Worm (Caenorhabditis elegans) whole organism, early embryonic: ENCODE measurements around the gene srt-74.
"Not testable (repeated sequence)": the region's sequence is repeated elsewhere in the genome, so short reads cannot be mapped to it uniquely, and the experiment has no call there.

ENCODE experiments used
- B0310.2 ChIP-seq: sonication (generic microtip); optimal IDR thresholded peaks from 2 replicates; lab custom pipeline; 2016; ENCODE audit warnings: mild to moderate bottlenecking, missing genetic modification characterization, missing compliant biosample characterization
- F13C5.2 ChIP-seq: sonication (generic microtip); optimal IDR thresholded peaks from 2 replicates; lab custom pipeline; 2017; ENCODE audit warnings: mild to moderate bottlenecking, missing genetic modification characterization, inconsistent platforms, missing compliant biosample characterization
- aly-1 ChIP-seq: sonication (generic microtip); optimal IDR thresholded peaks from 2 replicates; lab custom pipeline; 2016; ENCODE audit warnings: missing genetic modification characterization, missing compliant biosample characterization
- ama-1 ChIP-seq: fragments of 150-350 bp; optimal IDR thresholded peaks from 2 replicates; lab custom pipeline; 2014
- ceh-13 ChIP-seq: fragments of 200-800 bp; sonication (Bioruptor generic); optimal IDR thresholded peaks from 2 replicates; lab custom pipeline; 2018; ENCODE audit warnings: mild to moderate bottlenecking, missing genetic modification characterization, missing compliant biosample characterization
- ceh-36 ChIP-seq: sonication (generic microtip); optimal IDR thresholded peaks from 2 replicates; lab custom pipeline; 2016; ENCODE audit warnings: missing genetic modification characterization, inconsistent platforms, missing compliant biosample characterization
- ets-7 ChIP-seq: sonication (generic microtip); optimal IDR thresholded peaks from 2 replicates; lab custom pipeline; 2016; ENCODE audit warnings: missing genotype, missing genetic modification characterization, missing compliant biosample characterization
- flt-1 ChIP-seq: fragments of 200-800 bp; sonication (Bioruptor generic); IDR thresholded peaks from 2 replicates; pipeline ENCODE4 v1.3.6; 2022; ENCODE audit warnings: missing genetic modification characterization, missing compliant biosample characterization
- hmbx-1 ChIP-seq: sonication (generic microtip); optimal IDR thresholded peaks from 2 replicates; lab custom pipeline; 2016; ENCODE audit warnings: mild to moderate bottlenecking, missing genetic modification characterization, missing compliant biosample characterization
- hmg-4 ChIP-seq: fragments of 200-800 bp; sonication (Bioruptor generic); optimal IDR thresholded peaks from 2 replicates; lab custom pipeline; 2018; ENCODE audit warnings: mild to moderate bottlenecking, missing genetic modification characterization, missing compliant biosample characterization
- hnd-1 ChIP-seq: sonication (generic microtip); optimal IDR thresholded peaks from 2 replicates; lab custom pipeline; 2016; ENCODE audit warnings: missing genetic modification characterization, missing compliant biosample characterization
- pes-1 ChIP-seq: fragments of 200-800 bp; sonication (Bioruptor generic); IDR thresholded peaks from 2 replicates; pipeline ENCODE4 v1.3.6; 2022; ENCODE audit warnings: missing genetic modification reagents, missing genetic modification characterization, missing compliant biosample characterization
- scrt-1 ChIP-seq: fragments of 200-800 bp; sonication (Bioruptor generic); IDR thresholded peaks from 2 replicates; pipeline ENCODE4 v1.3.6; 2022; ENCODE audit warnings: missing genetic modification characterization, missing compliant biosample characterization
- sea-1 ChIP-seq: fragments of 200-800 bp; sonication (Bioruptor generic); conservative IDR thresholded peaks from 2 replicates; pipeline ENCODE4 v1.3.6; 2022; ENCODE audit warnings: missing genetic modification characterization, missing compliant biosample characterization
- tbx-11 ChIP-seq: fragments of 200-800 bp; sonication (Bioruptor generic); IDR thresholded peaks from 2 replicates; pipeline ENCODE4 v1.3.6; 2022; ENCODE audit warnings: missing genetic modification characterization, missing compliant biosample characterization
- tbx-37 ChIP-seq: fragments of 200-800 bp; sonication (Bioruptor generic); conservative IDR thresholded peaks from 2 replicates; pipeline ENCODE4 v1.3.6; 2022; ENCODE audit warnings: missing genetic modification reagents, missing genetic modification characterization, missing compliant biosample characterization
- tra-4 ChIP-seq: sonication (generic microtip); optimal IDR thresholded peaks from 2 replicates; lab custom pipeline; 2017; ENCODE audit warnings: missing genetic modification characterization, missing compliant biosample characterization

The srt-74 gene

ce11 chrV:14311115-14311514, 29.0 kb upstream of the srt-74 start, which contains the start of gene ddn-3:
Gene ddn-3 (minus strand): TSS chrV:14311215.
- no peak for TF ChIP-seq scrt-1
- TF ChIP-seq hnd-1: no peak
- no peak for TF ChIP-seq tbx-11 (GFP tag; lab: Robert Waterston, UW)
- no peak for TF ChIP-seq aly-1 (tag; lab: Kevin White, UChicago)
- TF ChIP-seq pes-1: no peak
- no peak for TF ChIP-seq hmbx-1 (tag; lab: Kevin White, UChicago)
- no peak for TF ChIP-seq F13C5.2 (tag; lab: Kevin White, UChicago)
- TF ChIP-seq hmg-4 (GFP tag; lab: Kevin White, UChicago): no peak
- no peak for TF ChIP-seq tra-4 (tag; lab: Kevin White, UChicago)
- TF ChIP-seq B0310.2: no peak
- TF ChIP-seq ceh-36 (tag; lab: Kevin White, UChicago): no peak
- TF ChIP-seq tbx-37: no peak
- no peak for TF ChIP-seq sea-1 (GFP tag; lab: Robert Waterston, UW)
- TF ChIP-seq ets-7 (tag; lab: Kevin White, UChicago): no peak
- no peak for TF ChIP-seq ceh-13 (GFP tag; lab: Kevin White, UChicago)

- not testable (repeated sequence) for TF ChIP-seq F13C5.2 (tag; lab: Kevin White, UChicago); aly-1 (tag; lab: Kevin White, UChicago); tbx-37
Measured at ce11 chrV:14309632-14310031, 27.5 kb upstream of the srt-74 start, which contains the start of gene F14D7.14. Gene F14D7.14 (plus strand): TSS chrV:14309932.

ce11 chrV:14308164-14308563, 26.0 kb upstream of the srt-74 start, which contains the start of gene spig-5:
Gene spig-5 (plus strand): TSS chrV:14308464.
- not testable (repeated sequence) for TF ChIP-seq hnd-1; aly-1 (tag; lab: Kevin White, UChicago); ama-1 (lab: Kevin White, UChicago)

- TF ChIP-seq ets-7 (tag; lab: Kevin White, UChicago); ama-1 (lab: Kevin White, UChicago); ceh-13 (GFP tag; lab: Kevin White, UChicago): not testable (repeated sequence)
Measured at ce11 chrV:14306771-14307170, 24.6 kb upstream of the srt-74 start, which contains the start of gene spig-4. Gene spig-4 (minus strand): TSS chrV:14306871.

- TF ChIP-seq ets-7 (tag; lab: Kevin White, UChicago) (no peak), ama-1 (lab: Kevin White, UChicago) (no peak), tra-4 (tag; lab: Kevin White, UChicago) (no peak), tbx-11 (GFP tag; lab: Robert Waterston, UW) (no peak), ceh-13 (GFP tag; lab: Kevin White, UChicago) (no peak), sea-1 (GFP tag; lab: Robert Waterston, UW) (no peak)
Measured at ce11 chrV:14301076-14301475, 19.0 kb upstream of the srt-74 start, which contains the start of gene F14D7.6. Gene F14D7.6 (plus strand): TSS chrV:14301413.

DNA sequence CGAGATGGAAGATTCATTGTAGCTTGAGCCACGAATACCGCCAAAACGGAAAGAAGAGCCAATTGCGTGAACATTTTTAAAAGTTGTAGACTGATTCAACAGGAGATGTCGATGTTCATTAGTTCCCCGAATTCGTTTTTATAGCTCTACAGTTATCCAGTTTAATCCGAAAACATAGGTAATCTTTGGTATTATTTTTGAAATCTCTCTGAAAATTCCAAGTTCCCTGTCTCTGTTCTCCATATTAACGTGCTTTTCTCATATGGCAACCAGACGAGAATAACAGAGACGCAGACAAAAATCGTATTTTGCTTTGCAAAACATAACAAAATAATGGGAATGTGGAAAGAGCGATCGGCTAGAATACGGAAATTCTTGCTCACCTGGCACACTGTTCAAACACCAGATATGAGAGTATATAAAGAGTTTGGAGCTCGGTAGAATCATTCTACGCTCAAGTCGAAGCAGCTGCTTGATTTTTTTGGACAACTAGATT, 17.5 kb upstream of the srt-74 start, which contains the start of the genes spig-3 and F14D7.12:
Gene spig-3, minus strand, starts transcription at position 101 of the 496 bp plus-strand sequence.
Gene F14D7.12, plus strand, starts transcription at position 446 of the 496 bp plus-strand sequence.
- no peak for TF ChIP-seq ama-1 (lab: Kevin White, UChicago)
- TF ChIP-seq ceh-13 (GFP tag; lab: Kevin White, UChicago): no peak
- no peak for TF ChIP-seq ets-7 (tag; lab: Kevin White, UChicago)
- no peak for TF ChIP-seq flt-1
- TF ChIP-seq B0310.2: no peak
- TF ChIP-seq sea-1 (GFP tag; lab: Robert Waterston, UW): no peak
- no peak for TF ChIP-seq hmg-4 (GFP tag; lab: Kevin White, UChicago)
- TF ChIP-seq F13C5.2 (tag; lab: Kevin White, UChicago): no peak
- no peak for TF ChIP-seq hmbx-1 (tag; lab: Kevin White, UChicago)
- no peak for TF ChIP-seq scrt-1
- no peak for TF ChIP-seq tra-4 (tag; lab: Kevin White, UChicago)
- no peak for TF ChIP-seq ceh-36 (tag; lab: Kevin White, UChicago)
- TF ChIP-seq pes-1: no peak

DNA sequence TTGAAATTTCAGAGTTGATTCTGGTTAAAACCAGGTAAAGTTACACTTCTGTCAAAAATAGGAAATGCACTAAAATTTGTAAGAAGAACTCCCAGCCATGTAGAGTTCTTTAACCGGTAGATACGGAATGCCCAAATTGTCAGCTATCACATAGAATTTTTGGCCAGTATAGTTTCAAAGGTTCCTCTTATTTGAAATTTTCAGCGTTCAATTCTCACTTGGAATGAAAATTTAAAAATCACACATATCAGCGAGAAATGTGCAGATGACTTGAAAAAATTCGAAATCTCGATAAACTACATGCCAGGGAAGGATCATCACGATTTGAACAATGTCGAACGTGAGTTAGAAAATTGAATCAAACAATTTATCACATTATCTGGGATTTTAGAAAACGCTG, 14.4 kb upstream of the srt-74 start, which contains the start of gene F14D7.3:
Gene F14D7.3, plus strand, starts transcription at position 301 of the 400 bp plus-strand sequence.
- no peak for TF ChIP-seq scrt-1

- TF ChIP-seq hnd-1 (no peak), tbx-11 (GFP tag; lab: Robert Waterston, UW) (no peak), hmg-4 (GFP tag; lab: Kevin White, UChicago) (no peak), ceh-13 (GFP tag; lab: Kevin White, UChicago) (no peak), B0310.2 (no peak), flt-1 (no peak), ets-7 (tag; lab: Kevin White, UChicago) (no peak), aly-1 (tag; lab: Kevin White, UChicago) (no peak), tra-4 (tag; lab: Kevin White, UChicago) (no peak), ama-1 (lab: Kevin White, UChicago) (no peak), scrt-1 (no peak), pes-1 (no peak)
Measured at ce11 chrV:14294396-14294795, 12.3 kb upstream of the srt-74 start, which contains the start of gene F14D7.9. Gene F14D7.9 (plus strand): TSS chrV:14294696.
